Fruit fly (Drosophila melanogaster): ENCODE results near the gene CG15564.

CG15564 gene

DNA sequence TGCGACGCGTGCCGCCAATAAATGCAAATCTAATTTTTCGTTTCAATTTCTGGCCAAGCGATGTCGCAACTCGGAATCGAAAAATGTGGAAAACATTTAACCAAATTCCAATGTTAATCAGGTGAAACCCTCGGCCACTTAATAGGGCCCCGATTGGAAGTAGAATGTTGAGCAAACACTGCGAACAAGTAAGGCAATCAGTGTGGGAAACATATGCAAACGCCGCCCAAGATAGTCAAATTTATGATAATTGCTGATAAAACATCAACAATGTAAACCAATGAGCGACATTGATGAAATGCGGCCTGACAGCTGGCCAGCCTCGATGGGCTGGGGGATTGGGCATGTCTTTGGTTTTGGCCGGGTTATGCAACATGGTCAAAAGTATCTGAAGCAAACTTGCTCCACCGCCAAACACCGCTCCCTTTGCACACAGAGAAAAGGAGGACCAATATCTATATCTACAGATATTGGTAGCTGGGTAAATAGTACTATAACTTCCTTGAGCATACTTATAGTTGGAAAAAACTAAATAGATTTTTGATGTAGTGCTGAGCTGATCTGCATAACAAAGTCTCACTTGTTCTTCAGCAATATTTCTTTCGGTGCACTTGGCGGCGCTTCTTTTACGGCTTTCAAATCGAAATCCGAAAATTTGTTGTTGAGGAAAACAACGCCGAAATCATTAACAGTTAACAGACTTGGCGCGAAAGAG lies 12.3 kb upstream of the CG15564 start:
- no peak for TF ChIP-seq lola (GFP tag; optimal IDR thresholded peaks at IDR 0.05)
- no peak for TF ChIP-seq Vsx2 (GFP tag; optimal IDR thresholded peaks at IDR 0.05; ENCODE audit: partially characterized antibody)
- TF ChIP-seq foxo (GFP tag; optimal IDR thresholded peaks at IDR 0.05) = peak in 1 of 2 experiments; percentile 15
- no peak for TF ChIP-seq Mio (GFP tag; optimal IDR thresholded peaks at IDR 0.05)
- peak; percentile 37 for TF ChIP-seq fru (GFP tag; optimal IDR thresholded peaks at IDR 0.05)
- peak; percentile 21 for TF ChIP-seq sv (GFP tag; optimal IDR thresholded peaks at IDR 0.05)
- TF ChIP-seq tai (GFP tag; optimal IDR thresholded peaks at IDR 0.05) = no peak
- no peak for TF ChIP-seq GATAd (GFP tag; optimal IDR thresholded peaks at IDR 0.05)
- peak; percentile 13 for TF ChIP-seq h (GFP tag; optimal IDR thresholded peaks at IDR 0.05)
- TF ChIP-seq HLH106 (tag; optimal IDR thresholded peaks at IDR 0.05) = peak; percentile 29
- no peak for TF ChIP-seq CG9705 (GFP tag; optimal IDR thresholded peaks at IDR 0.05)

DNA sequence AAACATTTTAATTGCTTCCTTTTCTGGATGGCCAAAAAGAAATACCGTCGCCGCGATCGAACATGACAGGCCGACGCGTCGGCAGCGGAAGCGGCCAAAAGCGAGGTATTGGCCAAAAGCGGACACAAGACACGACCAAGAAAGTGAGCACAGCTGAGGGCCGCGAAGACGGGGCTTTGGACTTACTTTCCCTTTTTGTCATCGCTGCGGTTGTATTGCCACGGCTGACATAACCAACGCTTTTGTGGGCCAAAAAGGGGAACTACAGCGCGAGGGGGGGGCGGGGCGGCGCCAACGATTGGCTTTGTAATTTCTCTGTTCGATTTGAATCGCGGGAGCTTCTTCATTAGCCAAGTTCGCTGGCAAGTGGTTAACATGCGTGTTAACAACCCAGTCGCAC lies 10.6 kb upstream of the CG15564 start:
- no peak for TF ChIP-seq foxo (GFP tag; optimal IDR thresholded peaks at IDR 0.05)
- no peak for TF ChIP-seq N (GFP tag; optimal IDR thresholded peaks at IDR 0.05)
- TF ChIP-seq Vsx2 (GFP tag; optimal IDR thresholded peaks at IDR 0.05; ENCODE audit: partially characterized antibody) = no peak
- TF ChIP-seq Sp1 (GFP tag; optimal IDR thresholded peaks at IDR 0.05) = no peak
- no peak for TF ChIP-seq Dif (GFP tag; optimal IDR thresholded peaks at IDR 0.05; ENCODE audit: partially characterized antibody)
- no peak for TF ChIP-seq lola (GFP tag; optimal IDR thresholded peaks at IDR 0.05)
- no peak for TF ChIP-seq Hr78 (GFP tag; optimal IDR thresholded peaks at IDR 0.05)
- no peak for TF ChIP-seq HLH106 (tag; optimal IDR thresholded peaks at IDR 0.05)
- TF ChIP-seq OdsH (GFP tag; optimal IDR thresholded peaks at IDR 0.05) = no peak
- TF ChIP-seq sv (GFP tag; optimal IDR thresholded peaks at IDR 0.05) = no peak
- TF ChIP-seq CG32264 (GFP tag; optimal IDR thresholded peaks at IDR 0.05) = no peak
- TF ChIP-seq Jra (GFP tag; optimal IDR thresholded peaks at IDR 0.05) = no peak
- no peak for TF ChIP-seq fru (GFP tag; optimal IDR thresholded peaks at IDR 0.05)
- no peak for TF ChIP-seq pan (optimal IDR thresholded peaks at IDR 0.05)
- TF ChIP-seq dl (GFP tag; optimal IDR thresholded peaks at IDR 0.05; ENCODE audit: insufficient read depth in 1 of 2, partially characterized antibody in 2 of 2) = no peak
- TF ChIP-seq dsf (GFP tag; optimal IDR thresholded peaks at IDR 0.05; ENCODE audit: borderline replicate concordance) = no peak

DNA sequence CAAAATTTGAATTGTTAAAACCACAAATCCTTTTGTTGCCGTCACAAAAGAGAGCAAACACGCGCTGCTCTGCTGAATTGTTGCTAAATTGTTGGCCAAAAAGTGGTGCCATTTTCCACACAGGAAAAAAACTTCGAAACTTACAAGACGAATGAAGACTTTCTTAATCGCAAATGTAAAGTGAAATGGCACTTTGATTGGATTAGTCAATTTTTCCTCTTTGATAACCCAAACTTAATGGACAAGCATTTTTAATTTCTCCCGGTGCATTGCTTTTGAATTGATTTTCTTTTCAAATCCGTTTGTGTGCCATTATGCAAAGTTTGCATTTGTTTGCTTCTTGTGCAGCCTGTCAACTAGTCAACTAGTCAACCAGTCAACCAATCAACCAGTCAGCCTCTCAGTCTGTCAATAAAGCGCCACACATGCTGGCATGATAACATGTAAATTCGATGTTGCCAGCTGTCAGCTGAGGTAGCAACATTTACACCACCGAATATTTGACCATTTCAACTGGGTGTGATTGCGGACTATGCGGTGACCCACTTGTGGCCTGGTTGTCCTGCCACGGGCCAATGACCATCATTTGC lies 8.0 kb upstream of the CG15564 start:
- no peak for TF ChIP-seq tai (GFP tag; optimal IDR thresholded peaks at IDR 0.05)
- no peak for TF ChIP-seq fru (GFP tag; optimal IDR thresholded peaks at IDR 0.05)
- TF ChIP-seq Abd-B (GFP tag; optimal IDR thresholded peaks at IDR 0.05) = no peak
- TF ChIP-seq Jra (GFP tag; optimal IDR thresholded peaks at IDR 0.05) = no peak
- no peak for TF ChIP-seq psq (GFP tag; optimal IDR thresholded peaks at IDR 0.05)
- TF ChIP-seq N (GFP tag; optimal IDR thresholded peaks at IDR 0.05) = no peak
- no peak for TF ChIP-seq h (GFP tag; optimal IDR thresholded peaks at IDR 0.05)
- TF ChIP-seq br (GFP tag; optimal IDR thresholded peaks at IDR 0.05) = no peak
- no peak for TF ChIP-seq Hr83 (GFP tag; optimal IDR thresholded peaks at IDR 0.05; ENCODE audit: poor library complexity, severe bottlenecking)
- TF ChIP-seq usp (GFP tag; optimal IDR thresholded peaks at IDR 0.05) = no peak
- no peak for TF ChIP-seq Myc (optimal IDR thresholded peaks at IDR 0.05)
- TF ChIP-seq OdsH (GFP tag; optimal IDR thresholded peaks at IDR 0.05) = no peak
- TF ChIP-seq Hnf4 (GFP tag; optimal IDR thresholded peaks at IDR 0.05) = no peak
- no peak for TF ChIP-seq CrebA (GFP tag; optimal IDR thresholded peaks at IDR 0.05; ENCODE audit: borderline replicate concordance)
- no peak for TF ChIP-seq Dfd (GFP tag; optimal IDR thresholded peaks at IDR 0.05)

DNA sequence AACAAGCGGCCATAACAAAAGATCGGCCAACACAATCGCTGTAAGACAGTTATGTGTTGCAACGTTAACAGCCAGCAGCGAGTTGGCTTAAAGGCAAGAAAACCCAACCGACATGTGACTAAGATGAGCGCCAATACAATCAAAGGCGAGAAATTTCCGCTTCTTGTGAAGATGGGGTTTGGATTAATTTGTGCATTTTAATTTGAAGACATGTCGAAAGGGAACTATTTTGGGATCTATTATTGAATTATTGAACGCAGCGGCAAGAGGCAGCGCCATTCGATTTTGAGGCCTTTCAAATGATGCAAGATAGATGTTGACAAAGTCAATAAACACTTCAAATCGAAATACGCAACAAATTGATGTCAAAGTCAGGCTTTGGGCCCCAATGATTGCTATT lies 5.9 kb upstream of the CG15564 start:
- TF ChIP-seq Rel (GFP tag; optimal IDR thresholded peaks at IDR 0.05) = no peak
- no peak for TF ChIP-seq Rel (tag; optimal IDR thresholded peaks at IDR 0.05)
- TF ChIP-seq Myc (optimal IDR thresholded peaks at IDR 0.05) = no peak
- TF ChIP-seq dl (GFP tag; optimal IDR thresholded peaks at IDR 0.05; ENCODE audit: insufficient read depth in 1 of 2, partially characterized antibody in 2 of 2) = no peak
- no peak for TF ChIP-seq Jra (GFP tag; optimal IDR thresholded peaks at IDR 0.05)
- TF ChIP-seq Hr78 (GFP tag; optimal IDR thresholded peaks at IDR 0.05) = no peak
- TF ChIP-seq Mio (GFP tag; optimal IDR thresholded peaks at IDR 0.05) = no peak
- TF ChIP-seq ey (GFP tag; optimal IDR thresholded peaks at IDR 0.05) = no peak
- TF ChIP-seq Abd-B (GFP tag; optimal IDR thresholded peaks at IDR 0.05) = no peak
- TF ChIP-seq brk (GFP tag; optimal IDR thresholded peaks at IDR 0.05) = no peak
- no peak for TF ChIP-seq jim (GFP tag; optimal IDR thresholded peaks at IDR 0.05)
- TF ChIP-seq sv (GFP tag; optimal IDR thresholded peaks at IDR 0.05) = no peak
- no peak for TF ChIP-seq CG9705 (GFP tag; optimal IDR thresholded peaks at IDR 0.05)
- no peak for TF ChIP-seq tai (GFP tag; optimal IDR thresholded peaks at IDR 0.05)
- TF ChIP-seq dmrt93B (GFP tag; optimal IDR thresholded peaks at IDR 0.05) = no peak

Data from whole organism, wandering third instar larva.